Worm (Caenorhabditis elegans) whole organism, mixed stage, embryonic: ENCODE measurements around the gene pmp-4.

Experiments used
- M03D4.4 ChIP-seq: sonication (generic microtip); optimal IDR thresholded peaks from 2 replicates; lab custom pipeline; 2017; ENCODE audit warnings: mild to moderate bottlenecking, missing genetic modification characterization, missing compliant biosample characterization
- mab-5 ChIP-seq: fragments of 150-350 bp; optimal IDR thresholded peaks from 2 replicates; lab custom pipeline; 2014; ENCODE audit warnings: missing biosample characterization, missing genetic modification characterization
- mls-2 ChIP-seq: sonication (generic microtip); optimal IDR thresholded peaks from 2 replicates; lab custom pipeline; 2016; ENCODE audit warnings: mild to moderate bottlenecking, missing genetic modification characterization, moderate library complexity, missing compliant biosample characterization
- nhr-12 ChIP-seq: fragments of 150-350 bp; optimal IDR thresholded peaks from 2 replicates; lab custom pipeline; 2014; ENCODE audit warnings: missing biosample characterization, missing genetic modification characterization
- sem-2 ChIP-seq: fragments of 200-800 bp; sonication (Bioruptor generic); optimal IDR thresholded peaks from 2 replicates; lab custom pipeline; 2018; ENCODE audit warnings: mild to moderate bottlenecking, missing genetic modification characterization, missing compliant biosample characterization
- snpc-4 ChIP-seq: fragments of 150-350 bp; optimal IDR thresholded peaks from 2 replicates; lab custom pipeline; 2014; ENCODE audit warnings: missing biosample characterization, missing genetic modification characterization
- unc-62 ChIP-seq: fragments of 150-350 bp; optimal IDR thresholded peaks from 2 replicates; lab custom pipeline; 2014; ENCODE audit warnings: missing biosample characterization, missing genetic modification reagents, missing genetic modification characterization

DNA sequence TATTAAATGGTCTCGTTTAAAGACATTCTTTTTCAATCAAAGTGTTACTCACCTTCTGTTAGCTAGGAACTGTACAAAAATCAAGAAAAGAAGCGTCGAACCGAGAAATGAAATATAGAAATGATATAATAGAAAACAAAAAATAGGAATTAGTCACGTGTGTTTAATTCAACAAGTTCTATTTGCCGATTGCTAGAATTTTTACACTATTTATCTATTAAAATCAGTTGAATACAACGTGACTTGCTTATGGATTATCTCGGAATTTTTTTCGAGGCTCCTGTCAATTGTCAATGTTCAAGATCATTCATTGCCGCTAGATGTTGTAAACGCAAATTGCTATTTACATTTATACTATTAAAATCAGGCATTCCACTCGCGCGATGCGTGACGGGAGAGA, 38.1 kb downstream of the pmp-4 start, which contains the start of gene zipt-17:
- TF ChIP-seq snpc-4 (tag; lab: Kevin White, UChicago) (no peak), M03D4.4 (tag; lab: Kevin White, UChicago) (no peak), sem-2 (GFP tag; lab: Kevin White, UChicago) (no peak), nhr-12 (tag; lab: Kevin White, UChicago) (no peak), mls-2 (no peak), mab-5 (no peak), unc-62 (GFP tag; lab: Kevin White, UChicago) (no peak)
